Worm (Caenorhabditis elegans) whole organism, L1 larva: ENCODE results near the gene act-1.

Source experiments
- C34B4.2 ChIP-seq: sonication (generic microtip); optimal IDR thresholded peaks from 2 replicates; lab custom pipeline; 2017; ENCODE audit warnings: mild to moderate bottlenecking, missing genetic modification characterization, missing compliant biosample characterization
- alr-1 ChIP-seq: fragments of 200-800 bp; sonication (Bioruptor generic); optimal IDR thresholded peaks from 2 replicates; lab custom pipeline; 2018; ENCODE audit warnings: borderline replicate concordance, mild to moderate bottlenecking, missing genetic modification characterization, missing compliant biosample characterization
- ama-1 ChIP-seq: fragments of 150-350 bp; optimal IDR thresholded peaks from 2 replicates; lab custom pipeline; 2014
- ceh-8 ChIP-seq: fragments of 200-800 bp; sonication (Bioruptor generic); optimal IDR thresholded peaks from 2 replicates; lab custom pipeline; 2018; ENCODE audit warnings: mild to moderate bottlenecking, missing genetic modification characterization, moderate library complexity, missing compliant biosample characterization
- ceh-82 ChIP-seq, 3 experiments: fragments of 150-350 bp in 1 of 3; sonication (generic microtip) in 2 of 3; optimal IDR thresholded peaks; 2 replicates each; lab custom pipeline; 2014 to 2017; ENCODE audit warnings: missing biosample characterization in 3 of 3, missing genetic modification characterization in 3 of 3
- ceh-90 ChIP-seq: sonication (generic microtip); optimal IDR thresholded peaks from 2 replicates; lab custom pipeline; 2016; ENCODE audit warnings: missing genetic modification characterization, missing compliant biosample characterization
- dsc-1 ChIP-seq: sonication (generic microtip); optimal IDR thresholded peaks from 2 replicates; lab custom pipeline; 2016; ENCODE audit warnings: mild to moderate bottlenecking, missing genetic modification characterization, missing compliant biosample characterization
- efl-1 ChIP-seq, 4 experiments: fragments of 150-350 bp; optimal IDR thresholded peaks in 3 of 4; peaks in 1 of 4; 1 replicate in 1 of 4; 2 replicates in 3 of 4; lab custom pipeline; 2014; ENCODE audit warnings: missing biosample characterization in 2 of 4, missing genetic modification characterization in 2 of 4, missing genetic modification reagents in 2 of 4
- efl-3 ChIP-seq: fragments of 200-800 bp; sonication (Bioruptor generic); optimal IDR thresholded peaks from 2 replicates; lab custom pipeline; 2018; ENCODE audit warnings: mild to moderate bottlenecking, missing genetic modification characterization, missing compliant biosample characterization
- fkh-4 ChIP-seq: sonication (generic microtip); optimal IDR thresholded peaks from 2 replicates; lab custom pipeline; 2016; ENCODE audit warnings: missing compliant biosample characterization, missing genetic modification characterization, borderline replicate concordance
- grh-1 ChIP-seq: fragments of 200-800 bp; sonication (Bioruptor generic); IDR thresholded peaks from 2 replicates; pipeline ENCODE4 v1.3.6; 2022; ENCODE audit warnings: missing genetic modification reagents, missing genetic modification characterization, missing compliant biosample characterization
- hlh-4 ChIP-seq: sonication (generic microtip); optimal IDR thresholded peaks from 2 replicates; lab custom pipeline; 2016; ENCODE audit warnings: mild to moderate bottlenecking, missing genetic modification characterization, missing compliant biosample characterization
- hpl-2 ChIP-seq: fragments of 150-350 bp; optimal IDR thresholded peaks from 2 replicates; lab custom pipeline; 2014; ENCODE audit warnings: missing biosample characterization, missing genetic modification reagents, missing genetic modification characterization
- isw-1 ChIP-seq: fragments of 200-800 bp; sonication (Bioruptor generic); IDR thresholded peaks from 2 replicates; pipeline ENCODE4 v1.3.6; 2022; ENCODE audit warnings: missing genetic modification characterization, missing compliant biosample characterization
- jun-1 ChIP-seq: fragments of 150-350 bp; optimal IDR thresholded peaks from 2 replicates; lab custom pipeline; 2014; ENCODE audit warnings: missing biosample characterization, missing genetic modification reagents, missing genetic modification characterization
- lin-13 ChIP-seq: fragments of 150-350 bp; optimal IDR thresholded peaks from 2 replicates; lab custom pipeline; 2014; ENCODE audit warnings: missing biosample characterization, missing genetic modification reagents, missing genetic modification characterization
- lin-14 ChIP-seq: fragments of 200-800 bp; sonication (Bioruptor generic); optimal IDR thresholded peaks from 2 replicates; lab custom pipeline; 2018; ENCODE audit warnings: mild to moderate bottlenecking, missing genetic modification characterization, moderate library complexity, missing compliant biosample characterization
- lin-15B ChIP-seq: fragments of 150-350 bp; sonication (generic microtip); optimal IDR thresholded peaks from 3 replicates; lab custom pipeline; 2014; ENCODE audit warnings: missing biosample characterization, missing genetic modification characterization
- lin-35 ChIP-seq, 2 experiments: fragments of 150-350 bp; optimal IDR thresholded peaks; 2 replicates each; lab custom pipeline; 2014; ENCODE audit warnings: missing biosample characterization in 2 of 2, missing genetic modification characterization in 2 of 2, missing genetic modification reagents in 2 of 2
- lin-39 ChIP-seq: fragments of 150-350 bp; optimal IDR thresholded peaks from 2 replicates; lab custom pipeline; 2014; ENCODE audit warnings: missing biosample characterization, missing genetic modification reagents, missing genetic modification characterization
- lsy-2 ChIP-seq, 2 experiments: fragments of 150-350 bp; optimal IDR thresholded peaks; 2 replicates each; lab custom pipeline; 2014; ENCODE audit warnings: missing biosample characterization in 2 of 2, missing genetic modification characterization in 2 of 2
- mdl-1 ChIP-seq, 2 experiments: fragments of 150-350 bp; optimal IDR thresholded peaks; 2 replicates each; lab custom pipeline; 2014 to 2017; ENCODE audit warnings: missing biosample characterization in 2 of 2, missing genetic modification characterization in 2 of 2, inconsistent platforms in 1 of 2
- mep-1 ChIP-seq: fragments of 150-350 bp; optimal IDR thresholded peaks from 2 replicates; lab custom pipeline; 2014; ENCODE audit warnings: missing biosample characterization, missing genetic modification characterization
- nhr-11 ChIP-seq: fragments of 150-350 bp; optimal IDR thresholded peaks from 2 replicates; lab custom pipeline; 2014; ENCODE audit warnings: missing biosample characterization, missing genetic modification characterization
- nhr-19 ChIP-seq: fragments of 200-800 bp; sonication (Bioruptor generic); conservative IDR thresholded peaks from 2 replicates; pipeline ENCODE4 v1.3.6; 2022; ENCODE audit warnings: missing genetic modification characterization, missing compliant biosample characterization
- nhr-20 ChIP-seq: sonication (generic microtip); optimal IDR thresholded peaks from 2 replicates; lab custom pipeline; 2016; ENCODE audit warnings: mild to moderate bottlenecking, missing genetic modification characterization, missing compliant biosample characterization
- nhr-71 ChIP-seq: sonication (generic microtip); optimal IDR thresholded peaks from 2 replicates; lab custom pipeline; 2016; ENCODE audit warnings: mild to moderate bottlenecking, missing genetic modification characterization, moderate library complexity, missing compliant biosample characterization
- nhr-76 ChIP-seq: sonication (generic microtip); optimal IDR thresholded peaks from 2 replicates; lab custom pipeline; 2017; ENCODE audit warnings: missing biosample characterization, missing genetic modification characterization
- nhr-84 ChIP-seq: sonication (generic microtip); optimal IDR thresholded peaks from 2 replicates; lab custom pipeline; 2017; ENCODE audit warnings: missing biosample characterization, missing genetic modification characterization
- nhr-85 ChIP-seq: sonication (generic microtip); peaks from one replicate; lab custom pipeline; 2016; ENCODE audit warnings: missing genetic modification characterization, inconsistent platforms, missing compliant biosample characterization
- nhr-90 ChIP-seq: sonication (generic microtip); optimal IDR thresholded peaks from 2 replicates; lab custom pipeline; 2016; ENCODE audit warnings: mild to moderate bottlenecking, missing genetic modification characterization, missing compliant biosample characterization; ENCODE audit not compliant: poor library complexity
- pag-3 ChIP-seq: sonication (generic microtip); optimal IDR thresholded peaks from 2 replicates; lab custom pipeline; 2017; ENCODE audit warnings: missing genetic modification characterization, mild to moderate bottlenecking, missing compliant biosample characterization, antibody characterized with exemption, borderline replicate concordance; ENCODE audit not compliant: insufficient read depth
- pqm-1 ChIP-seq: sonication (generic microtip); optimal IDR thresholded peaks from 3 replicates; lab custom pipeline; 2017; ENCODE audit warnings: missing biosample characterization, missing genetic modification characterization
- rnt-1 ChIP-seq: sonication (generic microtip); optimal IDR thresholded peaks from 2 replicates; lab custom pipeline; 2016; ENCODE audit warnings: mild to moderate bottlenecking, missing genetic modification characterization, moderate library complexity, missing compliant biosample characterization
- snpc-4 ChIP-seq: fragments of 150-350 bp; optimal IDR thresholded peaks from 2 replicates; lab custom pipeline; 2014; ENCODE audit warnings: missing biosample characterization, missing genetic modification characterization
- snu-23 ChIP-seq: sonication (generic microtip); optimal IDR thresholded peaks from 2 replicates; lab custom pipeline; 2016; ENCODE audit warnings: missing genetic modification characterization, missing compliant biosample characterization
- sptf-1 ChIP-seq: fragments of 150-350 bp; optimal IDR thresholded peaks from 2 replicates; lab custom pipeline; 2014; ENCODE audit warnings: missing biosample characterization, missing genetic modification characterization
- swsn-7 ChIP-seq: sonication (generic microtip); optimal IDR thresholded peaks from 2 replicates; lab custom pipeline; 2016; ENCODE audit warnings: missing genetic modification characterization, missing compliant biosample characterization
- tbx-2 ChIP-seq: sonication (generic microtip); optimal IDR thresholded peaks from 2 replicates; lab custom pipeline; 2016; ENCODE audit warnings: missing genetic modification characterization, missing compliant biosample characterization
- unc-30 ChIP-seq: sonication (generic microtip); optimal IDR thresholded peaks from 2 replicates; lab custom pipeline; 2017; ENCODE audit warnings: missing biosample characterization, missing genetic modification characterization
- unc-62 ChIP-seq: fragments of 150-350 bp; optimal IDR thresholded peaks from 2 replicates; lab custom pipeline; 2014; ENCODE audit warnings: missing biosample characterization, missing genetic modification reagents, missing genetic modification characterization
- unc-86 ChIP-seq: sonication (generic microtip); optimal IDR thresholded peaks from 2 replicates; lab custom pipeline; 2016; ENCODE audit warnings: missing genetic modification characterization, missing compliant biosample characterization
- vab-15 ChIP-seq: sonication (generic microtip); optimal IDR thresholded peaks from 2 replicates; lab custom pipeline; 2017; ENCODE audit warnings: missing genotype, mild to moderate bottlenecking, missing genetic modification characterization, missing compliant biosample characterization
- zip-4 ChIP-seq: fragments of 200-800 bp; sonication (Bioruptor generic); optimal IDR thresholded peaks from 2 replicates; lab custom pipeline; 2018; ENCODE audit warnings: mild to moderate bottlenecking, missing genetic modification characterization, moderate library complexity, missing compliant biosample characterization
- ztf-11 ChIP-seq, 2 experiments: sonication (generic microtip); optimal IDR thresholded peaks; 2 replicates each; lab custom pipeline; 2016 to 2017; ENCODE audit warnings: missing genetic modification characterization in 2 of 2, missing biosample characterization in 1 of 2, missing compliant biosample characterization in 1 of 2
- ztf-4 ChIP-seq: fragments of 150-350 bp; optimal IDR thresholded peaks from 2 replicates; lab custom pipeline; 2014; ENCODE audit warnings: missing biosample characterization, missing genetic modification characterization

Gene act-1

DNA sequence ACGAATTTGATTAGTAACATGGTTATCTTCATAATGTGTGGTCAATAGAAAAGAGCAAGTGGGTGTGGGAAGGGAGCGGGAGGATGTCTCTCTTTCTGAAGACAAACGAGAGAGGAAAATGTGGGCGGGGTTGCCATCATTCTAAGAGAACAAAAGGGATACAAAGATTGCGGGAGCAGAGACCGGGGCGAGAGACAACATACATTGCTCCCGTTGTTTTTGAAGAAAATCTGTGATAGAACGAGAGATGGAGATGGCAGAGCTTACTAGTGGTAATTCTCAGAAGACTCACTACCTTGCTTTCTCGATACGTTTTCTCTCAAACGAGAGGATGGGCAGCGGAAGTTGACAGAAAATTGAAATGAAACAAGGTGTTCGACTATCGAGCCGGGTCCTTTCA is 7.5 kb upstream of the act-1 start:
- TF ChIP-seq lsy-2 (tag; optimal IDR thresholded peaks at IDR 0.05; lab: Kevin White, UChicago) = peak in 1 of 2 experiments; percentile 36
- peak; percentile 14 for TF ChIP-seq tbx-2
- TF ChIP-seq dsc-1 (tag; lab: Kevin White, UChicago) = peak; percentile 7
- no peak for TF ChIP-seq hlh-4 (tag; lab: Kevin White, UChicago)
- TF ChIP-seq ztf-11 (tag; optimal IDR thresholded peaks at IDR 0.05; lab: Kevin White, UChicago) = no peak
- TF ChIP-seq rnt-1 (tag; lab: Kevin White, UChicago) = peak; percentile 73
- TF ChIP-seq snu-23 (GFP tag; lab: Kevin White, UChicago) = peak; percentile 9
- TF ChIP-seq nhr-19 (GFP tag; lab: Robert Waterston, UW) = peak; percentile 49
- TF ChIP-seq vab-15 (tag; lab: Kevin White, UChicago) = no peak
- peak; percentile 82 for TF ChIP-seq pag-3 (tag; lab: Kevin White, UChicago)
- TF ChIP-seq ceh-8 (GFP tag; lab: Kevin White, UChicago) = no peak
- no peak for TF ChIP-seq efl-1 (optimal IDR thresholded peaks at IDR 0.05; lab: Kevin White, UChicago)
- TF ChIP-seq efl-1 (GFP tag; optimal IDR thresholded peaks at IDR 0.05 in 1 of 2; lab: Kevin White, UChicago) = peak in 1 of 2 experiments; percentile 49
- peak; percentile 57 for TF ChIP-seq nhr-71
- TF ChIP-seq lin-14 = peak; percentile 72
- TF ChIP-seq pqm-1 (tag; lab: Kevin White, UChicago) = no peak

- TF ChIP-seq unc-30 (tag; lab: Kevin White, UChicago) = no peak
- TF ChIP-seq mep-1 = peak; percentile 21
- TF ChIP-seq lsy-2 (tag; optimal IDR thresholded peaks at IDR 0.05; lab: Kevin White, UChicago) = peak in 1 of 2 experiments; percentile 12
- TF ChIP-seq lin-39 (tag; lab: Kevin White, UChicago) = no peak
- TF ChIP-seq ztf-4 = no peak
- peak; percentile 87 for TF ChIP-seq lin-14
- no peak for TF ChIP-seq efl-3 (GFP tag; lab: Kevin White, UChicago)
- peak; percentile 55 for TF ChIP-seq dsc-1 (tag; lab: Kevin White, UChicago)
- peak; percentile 13 for TF ChIP-seq swsn-7
- TF ChIP-seq lin-35 (GFP tag; optimal IDR thresholded peaks at IDR 0.05; lab: Kevin White, UChicago) = peak in 1 of 2 experiments; percentile 1
- TF ChIP-seq sptf-1 (tag; lab: Kevin White, UChicago) = no peak
- no peak for TF ChIP-seq unc-62
- no peak for TF ChIP-seq ceh-90
- TF ChIP-seq nhr-20 (tag; lab: Kevin White, UChicago) = peak; percentile 35
- TF ChIP-seq C34B4.2 = no peak
- TF ChIP-seq nhr-90 (tag; lab: Kevin White, UChicago) = no peak
- peak in 1 of 2 experiments; percentile 28 for TF ChIP-seq mdl-1 (tag; optimal IDR thresholded peaks at IDR 0.05; lab: Kevin White, UChicago)
- no peak for TF ChIP-seq nhr-11 (tag; lab: Kevin White, UChicago)
- peak; percentile 36 for TF ChIP-seq snu-23 (GFP tag; lab: Kevin White, UChicago)
- peak; percentile 36 for TF ChIP-seq nhr-85 (tag; lab: Kevin White, UChicago)
- TF ChIP-seq rnt-1 (tag; lab: Kevin White, UChicago) = peak; percentile 74
- peak; percentile 45 for TF ChIP-seq nhr-19 (GFP tag; lab: Robert Waterston, UW)
- TF ChIP-seq lin-15B = no peak
- peak; percentile 76 for TF ChIP-seq nhr-71
- no peak for TF ChIP-seq nhr-84 (tag; lab: Kevin White, UChicago)
- peak in 1 of 3 experiments; percentile 1 for TF ChIP-seq ceh-82 (tag; optimal IDR thresholded peaks at IDR 0.05; lab: Kevin White, UChicago)
- no peak for TF ChIP-seq nhr-76 (tag; lab: Kevin White, UChicago)
Observed at ce11 chrV:11074448-11074847, 6.4 kb upstream of the act-1 start, which contains the start of gene act-3. TSS of gene act-3 (minus strand) at chrV:11074498.

DNA sequence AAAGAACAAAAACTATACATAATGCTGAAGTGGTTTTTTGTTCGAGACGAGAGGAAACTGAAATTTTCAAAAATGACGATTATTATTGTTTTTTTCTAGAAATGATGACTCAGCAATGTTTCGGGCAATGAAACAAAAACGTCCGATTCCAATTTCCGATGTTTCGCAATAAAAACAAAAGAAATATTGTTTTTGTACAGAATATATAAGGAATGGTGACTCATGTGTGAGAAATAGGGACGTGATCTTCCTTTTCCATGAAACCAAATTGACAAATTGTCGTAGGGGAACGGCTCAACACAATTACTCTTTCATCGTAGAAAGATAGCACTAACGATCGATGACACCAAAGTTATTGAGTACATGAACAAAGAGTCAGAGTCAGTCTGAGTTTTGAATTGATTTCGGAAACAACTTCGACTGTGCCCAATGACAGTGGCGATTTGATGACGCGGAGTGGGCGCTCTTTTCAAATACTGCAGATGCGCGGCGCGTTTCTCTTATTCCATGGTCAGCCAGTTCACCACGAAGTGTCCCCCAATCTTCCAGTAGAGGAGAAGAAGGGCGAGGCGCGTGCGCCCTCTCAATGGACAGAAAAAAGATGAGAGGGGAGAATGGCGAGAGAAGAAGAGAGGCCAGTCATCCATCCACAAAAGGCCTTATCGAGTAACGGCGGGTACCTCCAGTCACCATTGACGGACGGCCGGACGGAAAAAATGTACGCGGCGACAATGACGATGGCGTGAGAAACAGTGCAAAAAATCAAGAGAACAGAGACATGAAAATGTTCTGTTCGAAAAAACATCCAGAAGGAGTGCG is 5.4 kb upstream of the act-1 start:
- no peak for TF ChIP-seq hpl-2 (GFP tag; lab: Kevin White, UChicago)
- TF ChIP-seq mdl-1 (tag; optimal IDR thresholded peaks at IDR 0.05; lab: Kevin White, UChicago) = peak in 1 of 2 experiments; percentile 51
- peak; percentile 22 for TF ChIP-seq rnt-1 (tag; lab: Kevin White, UChicago)
- no peak for TF ChIP-seq alr-1 (tag; lab: Kevin White, UChicago)
- peak; percentile 1 for TF ChIP-seq lin-13 (GFP tag; lab: Kevin White, UChicago)
- peak; percentile 14 for TF ChIP-seq unc-86 (tag; lab: Kevin White, UChicago)
- no peak for TF ChIP-seq efl-1 (optimal IDR thresholded peaks at IDR 0.05; lab: Kevin White, UChicago)
- peak in 1 of 2 experiments; percentile 67 for TF ChIP-seq efl-1 (GFP tag; optimal IDR thresholded peaks at IDR 0.05 in 1 of 2; lab: Kevin White, UChicago)
- TF ChIP-seq snpc-4 (tag; lab: Kevin White, UChicago) = peak; percentile 13
- TF ChIP-seq snu-23 (GFP tag; lab: Kevin White, UChicago) = peak; percentile 45
- no peak for TF ChIP-seq jun-1 (tag; lab: Kevin White, UChicago)
- TF ChIP-seq isw-1 (GFP tag; lab: Robert Waterston, UW) = no peak
- TF ChIP-seq nhr-71 = peak; percentile 3
- peak; percentile 26 for TF ChIP-seq swsn-7
- TF ChIP-seq ama-1 (lab: Kevin White, UChicago) = no peak
- TF ChIP-seq grh-1 (GFP tag; lab: Robert Waterston, UW) = peak; percentile 36; the same call in 1 of the 2 replicates
- TF ChIP-seq zip-4 (GFP tag; lab: Kevin White, UChicago) = peak; percentile 19
- TF ChIP-seq sptf-1 (tag; lab: Kevin White, UChicago) = no peak
- no peak for TF ChIP-seq fkh-4 (tag; lab: Kevin White, UChicago)
